Fruit fly (Drosophila melanogaster) whole organism, embryonic: ENCODE data around the gene Cad96Cb.

Source experiments
- Ada2b ChIP-seq: fragments of 200-800 bp; sonication (Bioruptor generic); IDR thresholded peaks from 2 replicates; pipeline ENCODE4 v1.3.6; 2022; ENCODE audit warnings: missing biosample characterization, missing genetic modification characterization
- CG10366 ChIP-seq: fragments of 200-800 bp; sonication (Bioruptor generic); IDR thresholded peaks from 2 replicates; pipeline ENCODE4 v1.3.6; 2022; ENCODE audit warnings: missing biosample characterization, missing genetic modification characterization
- CG10979 ChIP-seq: fragments of 200-800 bp; sonication (Bioruptor generic); optimal IDR thresholded peaks from 2 replicates; lab custom pipeline; 2018; ENCODE audit warnings: missing biosample characterization, mild to moderate bottlenecking, missing genetic modification characterization, moderate library complexity
- CG14667 ChIP-seq: fragments of 200-800 bp; sonication (Bioruptor generic); IDR thresholded peaks from 2 replicates; pipeline ENCODE4 v1.3.6; 2022; ENCODE audit warnings: missing biosample characterization, missing genetic modification characterization
- CG14860 ChIP-seq: fragments of 200-800 bp; sonication (Bioruptor generic); IDR thresholded peaks from 3 replicates; pipeline ENCODE4 v1.3.6; 2022; ENCODE audit warnings: missing biosample characterization, missing genetic modification characterization; ENCODE audit not compliant: partially characterized antibody
- CG1647 ChIP-seq: fragments of 200-800 bp; sonication (Bioruptor generic); optimal IDR thresholded peaks from 3 replicates; lab custom pipeline; 2016; ENCODE audit warnings: missing biosample characterization, missing genetic modification characterization
- CG17568 ChIP-seq: fragments of 200-800 bp; sonication (Bioruptor generic); optimal IDR thresholded peaks from 2 replicates; lab custom pipeline; 2018; ENCODE audit warnings: missing biosample characterization, mild to moderate bottlenecking, missing genetic modification characterization, moderate library complexity
- CG2202 ChIP-seq: fragments of 200-800 bp; sonication (Bioruptor generic); optimal IDR thresholded peaks from 2 replicates; lab custom pipeline; 2018; ENCODE audit warnings: missing biosample characterization, mild to moderate bottlenecking, missing genetic modification characterization
- CG31365 ChIP-seq: fragments of 200-800 bp; sonication (Bioruptor generic); optimal IDR thresholded peaks from 2 replicates; lab custom pipeline; 2018; ENCODE audit warnings: missing biosample characterization, mild to moderate bottlenecking, missing genetic modification characterization
- CG3847 ChIP-seq: fragments of 200-800 bp; sonication (Bioruptor generic); IDR thresholded peaks from 2 replicates; pipeline ENCODE4 v1.3.6; 2022; ENCODE audit warnings: missing biosample characterization, missing genetic modification characterization
- CG4730 ChIP-seq: fragments of 200-800 bp; sonication (Bioruptor generic); IDR thresholded peaks from 2 replicates; pipeline ENCODE4 v1.3.6; 2022; ENCODE audit warnings: missing biosample characterization, missing genetic modification characterization
- CG4854 ChIP-seq: fragments of 200-800 bp; sonication (Bioruptor generic); optimal IDR thresholded peaks from 2 replicates; lab custom pipeline; 2016; ENCODE audit warnings: missing biosample characterization, missing genetic modification characterization, inconsistent platforms
- CG9876 ChIP-seq: fragments of 200-800 bp; sonication (Bioruptor generic); optimal IDR thresholded peaks from 2 replicates; lab custom pipeline; 2016; ENCODE audit warnings: missing biosample characterization, missing genetic modification characterization
- Dbx ChIP-seq: fragments of 200-800 bp; sonication (Bioruptor generic); IDR thresholded peaks from 3 replicates; pipeline ENCODE4 v1.3.6; 2022; ENCODE audit warnings: missing biosample characterization, missing genetic modification characterization
- Doc2 ChIP-seq: fragments of 200-800 bp; sonication (Bioruptor generic); IDR thresholded peaks from 2 replicates; pipeline ENCODE4 v1.3.6; 2022; ENCODE audit warnings: missing biosample characterization, missing genetic modification characterization
- HLH3B ChIP-seq: fragments of 200-800 bp; sonication (Bioruptor generic); IDR thresholded peaks from 2 replicates; pipeline ENCODE4 v1.3.6; 2022; ENCODE audit warnings: missing biosample characterization, missing genetic modification characterization
- HLH4C ChIP-seq: fragments of 200-800 bp; sonication (Bioruptor generic); IDR thresholded peaks from 3 replicates; pipeline ENCODE4 v1.3.6; 2022; ENCODE audit warnings: missing biosample characterization, missing genetic modification characterization; ENCODE audit not compliant: partially characterized antibody
- Hr3 ChIP-seq: fragments of 200-800 bp; sonication (Bioruptor generic); optimal IDR thresholded peaks from 3 replicates; lab custom pipeline; 2016; ENCODE audit warnings: missing biosample characterization, missing genetic modification characterization
- Hr51 ChIP-seq, 2 experiments: fragments of 200-800 bp; sonication (Bioruptor generic); optimal IDR thresholded peaks; 2 replicates in 1 of 2; 3 replicates in 1 of 2; lab custom pipeline; 2016 to 2018; ENCODE audit warnings: missing biosample characterization in 2 of 2, missing genetic modification characterization in 2 of 2, mild to moderate bottlenecking in 1 of 2, moderate library complexity in 1 of 2
- Hsf ChIP-seq: fragments of 200-800 bp; sonication (Bioruptor generic); optimal IDR thresholded peaks from 3 replicates; lab custom pipeline; 2016; ENCODE audit warnings: missing biosample characterization, missing genetic modification characterization
- MBD-R2 ChIP-seq: fragments of 200-800 bp; sonication (Bioruptor generic); IDR thresholded peaks from 2 replicates; pipeline ENCODE4 v1.3.6; 2022; ENCODE audit warnings: missing biosample characterization, missing genetic modification characterization
- MESR4 ChIP-seq: fragments of 200-800 bp; sonication (Bioruptor generic); optimal IDR thresholded peaks from 2 replicates; lab custom pipeline; 2018; ENCODE audit warnings: missing biosample characterization, mild to moderate bottlenecking, missing genetic modification characterization, moderate library complexity
- Meics ChIP-seq: fragments of 200-800 bp; sonication (Bioruptor generic); optimal IDR thresholded peaks from 2 replicates; lab custom pipeline; 2017; ENCODE audit warnings: missing biosample characterization, mild to moderate bottlenecking, missing genetic modification characterization
- Myb ChIP-seq: fragments of 200-800 bp; sonication (Bioruptor generic); optimal IDR thresholded peaks from 2 replicates; lab custom pipeline; 2016; ENCODE audit warnings: missing biosample characterization, missing genetic modification characterization
- NC2α ChIP-seq: fragments of 200-800 bp; sonication (Bioruptor generic); optimal IDR thresholded peaks from 2 replicates; lab custom pipeline; 2016; ENCODE audit warnings: missing biosample characterization, missing genetic modification characterization
- amos ChIP-seq: fragments of 200-800 bp; sonication (Bioruptor generic); IDR thresholded peaks from 2 replicates; pipeline ENCODE4 v1.3.6; 2022; ENCODE audit warnings: missing biosample characterization, missing genetic modification characterization; ENCODE audit not compliant: partially characterized antibody
- ase ChIP-seq: fragments of 200-800 bp; sonication (Bioruptor generic); IDR thresholded peaks from 3 replicates; pipeline ENCODE4 v1.3.6; 2022; ENCODE audit warnings: missing biosample characterization, missing genetic modification characterization
- bbx ChIP-seq: fragments of 200-800 bp; sonication (Bioruptor generic); IDR thresholded peaks from 2 replicates; pipeline ENCODE4 v1.3.6; 2022; ENCODE audit warnings: missing biosample characterization, missing genetic modification characterization; ENCODE audit not compliant: partially characterized antibody
- bcd ChIP-seq: fragments of 200-800 bp; sonication (Bioruptor generic); optimal IDR thresholded peaks from 2 replicates; lab custom pipeline; 2017; ENCODE audit warnings: missing biosample characterization, mild to moderate bottlenecking, missing genetic modification characterization
- chif ChIP-seq, 2 experiments: fragments of 200-800 bp; sonication (Bioruptor generic); optimal IDR thresholded peaks; 3 replicates each; lab custom pipeline; 2016; ENCODE audit warnings: missing biosample characterization in 2 of 2, missing genetic modification characterization in 2 of 2
- chinmo ChIP-seq: fragments of 200-800 bp; sonication (Bioruptor generic); IDR thresholded peaks from 4 replicates; pipeline ENCODE4 v1.3.6; 2022; ENCODE audit warnings: missing biosample characterization, missing genetic modification characterization; ENCODE audit not compliant: partially characterized antibody
- ci ChIP-seq: fragments of 200-800 bp; sonication (Bioruptor generic); IDR thresholded peaks from 3 replicates; pipeline ENCODE4 v1.3.6; 2022; ENCODE audit warnings: missing biosample characterization, missing genetic modification characterization
- ems ChIP-seq: fragments of 200-800 bp; sonication (Bioruptor generic); optimal IDR thresholded peaks from 3 replicates; lab custom pipeline; 2016; ENCODE audit warnings: missing biosample characterization, missing genetic modification characterization
- en ChIP-seq: fragments of 200-800 bp; sonication (Bioruptor generic); optimal IDR thresholded peaks from 2 replicates; lab custom pipeline; 2016; ENCODE audit warnings: missing biosample characterization, missing genetic modification characterization
- gcm2 ChIP-seq: fragments of 200-800 bp; sonication (Bioruptor generic); optimal IDR thresholded peaks from 2 replicates; lab custom pipeline; 2016; ENCODE audit warnings: missing biosample characterization, missing genetic modification characterization
- lilli ChIP-seq: fragments of 200-800 bp; sonication (Bioruptor generic); optimal IDR thresholded peaks from 3 replicates; lab custom pipeline; 2016; ENCODE audit warnings: missing biosample characterization, missing genetic modification characterization
- lov ChIP-seq, 2 experiments: fragments of 200-800 bp in 1 of 2; fragments of >200 bp in 1 of 2; sonication (Bioruptor generic) in 1 of 2; IDR thresholded peaks in 1 of 2; optimal IDR thresholded peaks in 1 of 2; 2 replicates in 1 of 2; 3 replicates in 1 of 2; pipeline versions ENCODE4 v1.3.6 to Lab custom; 2017 to 2022; ENCODE audit warnings: missing biosample characterization in 1 of 2, missing genetic modification characterization in 1 of 2
- maf-S ChIP-seq: fragments of 200-800 bp; sonication (Bioruptor generic); optimal IDR thresholded peaks from 2 replicates; lab custom pipeline; 2016; ENCODE audit warnings: missing biosample characterization, missing genetic modification characterization
- nau ChIP-seq: fragments of 200-800 bp; sonication (Bioruptor generic); optimal IDR thresholded peaks from 3 replicates; lab custom pipeline; 2017; ENCODE audit warnings: missing biosample characterization, mild to moderate bottlenecking, missing genetic modification characterization, missing genetic modification reagents
- pan ChIP-seq, 4 experiments: fragments of >200 bp in 3 of 4; fragments of 200-800 bp in 1 of 4; sonication (Bioruptor generic) in 1 of 4; optimal IDR thresholded peaks in 3 of 4; IDR thresholded peaks in 1 of 4; 2 replicates each; pipeline versions ENCODE4 v1.3.6 to Lab custom; 2017 to 2022; ENCODE audit warnings: missing biosample characterization in 2 of 4, missing genetic modification characterization in 2 of 4, mixed read lengths in 1 of 4
- ranshi ChIP-seq: fragments of 200-800 bp; sonication (Bioruptor generic); IDR thresholded peaks from 2 replicates; pipeline ENCODE4 v1.3.6; 2022; ENCODE audit warnings: missing biosample characterization, missing genetic modification characterization
- ro ChIP-seq: fragments of 200-800 bp; sonication (Bioruptor generic); IDR thresholded peaks from 2 replicates; pipeline ENCODE4 v1.3.6; 2022; ENCODE audit warnings: missing biosample characterization, missing genetic modification characterization
- row ChIP-seq: fragments of 200-800 bp; sonication (Bioruptor generic); IDR thresholded peaks from 3 replicates; pipeline ENCODE4 v1.3.6; 2022; ENCODE audit warnings: missing biosample characterization, missing genetic modification characterization
- schlank ChIP-seq: fragments of 200-800 bp; sonication (Bioruptor generic); optimal IDR thresholded peaks from 2 replicates; lab custom pipeline; 2018; ENCODE audit warnings: missing biosample characterization, mild to moderate bottlenecking, missing genetic modification characterization
- seq ChIP-seq: fragments of 200-800 bp; sonication (Bioruptor generic); IDR thresholded peaks from 2 replicates; pipeline ENCODE4 v1.3.6; 2022; ENCODE audit warnings: missing biosample characterization, missing genetic modification characterization
- slbo ChIP-seq: fragments of 200-800 bp; sonication (Bioruptor generic); IDR thresholded peaks from 2 replicates; pipeline ENCODE4 v1.3.6; 2022; ENCODE audit warnings: missing biosample characterization, missing genetic modification characterization
- stwl ChIP-seq: fragments of 200-800 bp; sonication (Bioruptor generic); optimal IDR thresholded peaks from 3 replicates; lab custom pipeline; 2018; ENCODE audit warnings: missing biosample characterization, mild to moderate bottlenecking, missing genetic modification characterization, moderate library complexity
- wek ChIP-seq: fragments of 200-800 bp; sonication (Bioruptor generic); optimal IDR thresholded peaks from 3 replicates; lab custom pipeline; 2018; ENCODE audit warnings: missing biosample characterization, mild to moderate bottlenecking, missing genetic modification characterization, moderate library complexity
- zfh1 ChIP-seq: fragments of 200-800 bp; sonication (Bioruptor generic); IDR thresholded peaks from 3 replicates; pipeline ENCODE4 v1.3.6; 2022; ENCODE audit warnings: missing biosample characterization, missing genetic modification characterization

Cad96Cb gene

dm6 chr3R:25265589-25266201 is 33.6 kb upstream of the Cad96Cb start, which contains the start of the genes GlnRS and RIOK2 (continued):
- TF ChIP-seq en (GFP tag; lab: Kevin White, UChicago), result no peak
- no peak for TF ChIP-seq ems
- TF ChIP-seq lov (optimal IDR thresholded peaks at IDR 0.05; lab: Kevin White, UChicago), result no peak
- no peak for TF ChIP-seq lov (GFP tag; IDR thresholded peaks at IDR 0.05; lab: Robert Waterston, UW)
- peak; percentile 37 for TF ChIP-seq lilli
- no peak for TF ChIP-seq chif (GFP tag; optimal IDR thresholded peaks at IDR 0.05; lab: Kevin White, UChicago)
- TF ChIP-seq CG10979 (tag; lab: Kevin White, UChicago), result peak; percentile 1
- peak; percentile 11 for TF ChIP-seq wek (GFP tag; lab: Kevin White, UChicago)
- TF ChIP-seq Dbx (GFP tag; lab: Robert Waterston, UW), result peak; percentile 60; the same call in 2 of the 3 replicates
- TF ChIP-seq HLH4C (GFP tag; lab: Robert Waterston, UW), result peak; percentile 92
- TF ChIP-seq Ada2b (GFP tag; lab: Robert Waterston, UW), result no peak
- no peak for TF ChIP-seq CG1647 (GFP tag; lab: Kevin White, UChicago)
- peak; percentile 98 for TF ChIP-seq MBD-R2 (GFP tag; lab: Robert Waterston, UW)
- TF ChIP-seq CG31365, result no peak
- peak; percentile 45; the same call in 1 of the 2 replicates for TF ChIP-seq CG3847 (GFP tag; lab: Robert Waterston, UW)
- no peak for TF ChIP-seq CG14667 (GFP tag; lab: Robert Waterston, UW)
- no peak for TF ChIP-seq bcd (GFP tag; lab: Kevin White, UChicago)
- no peak for TF ChIP-seq ranshi (GFP tag; lab: Robert Waterston, UW)
- TF ChIP-seq schlank (tag; lab: Kevin White, UChicago), result no peak
- no peak for TF ChIP-seq NC2α (GFP tag; lab: Kevin White, UChicago)
- peak; percentile 96 for TF ChIP-seq bbx (GFP tag; lab: Robert Waterston, UW)
- TF ChIP-seq nau (GFP tag; lab: Kevin White, UChicago), result no peak
- peak; percentile 74 for TF ChIP-seq row
- TF ChIP-seq CG2202 (tag; lab: Kevin White, UChicago), result no peak
- peak; percentile 95 for TF ChIP-seq MESR4 (GFP tag; lab: Kevin White, UChicago)
- no peak for TF ChIP-seq ase (GFP tag; lab: Robert Waterston, UW)
- TF ChIP-seq ro (GFP tag; lab: Robert Waterston, UW), result no peak
- TF ChIP-seq Myb (GFP tag; lab: Kevin White, UChicago), result peak; percentile 60
- no peak for TF ChIP-seq CG10366
- TF ChIP-seq amos, result peak; percentile 97
- TF ChIP-seq pan (optimal IDR thresholded peaks at IDR 0.05; lab: Kevin White, UChicago), result no peak
- no peak for TF ChIP-seq pan (GFP tag; optimal IDR thresholded peaks at IDR 0.05 in 1 of 2, IDR thresholded peaks at IDR 0.05 in 1 of 2)
- TF ChIP-seq CG4730, result no peak
- no peak for TF ChIP-seq CG9876 (GFP tag; lab: Kevin White, UChicago)
- no peak for TF ChIP-seq Meics (GFP tag; lab: Kevin White, UChicago)
- no peak; the same call in 2 of the 3 replicates for TF ChIP-seq ci (GFP tag; lab: Robert Waterston, UW)
- peak; percentile 95 for TF ChIP-seq stwl (tag; lab: Kevin White, UChicago)
- no peak for TF ChIP-seq Doc2 (GFP tag; lab: Robert Waterston, UW)
- TF ChIP-seq slbo, result peak; percentile 43; the same call in 1 of the 2 replicates
- no peak for TF ChIP-seq HLH3B
- no peak for TF ChIP-seq seq (GFP tag; lab: Robert Waterston, UW)
- TF ChIP-seq chinmo, result peak; percentile 100
- TF ChIP-seq zfh1 (GFP tag; lab: Robert Waterston, UW), result no peak
- no peak for TF ChIP-seq maf-S (GFP tag; lab: Kevin White, UChicago)
- TF ChIP-seq CG4854 (GFP tag; lab: Kevin White, UChicago), result no peak
- TF ChIP-seq CG14860 (GFP tag; lab: Robert Waterston, UW), result peak; percentile 85
- no peak for TF ChIP-seq Hr3
- TF ChIP-seq CG17568 (GFP tag; lab: Kevin White, UChicago), result no peak
- peak; percentile 35 for TF ChIP-seq Hsf
- no peak for TF ChIP-seq gcm2 (GFP tag; lab: Kevin White, UChicago)
- TF ChIP-seq Hr51 (GFP tag; optimal IDR thresholded peaks at IDR 0.05; lab: Kevin White, UChicago), result no peak
